Fruit fly (Drosophila melanogaster) whole organism, wandering third instar larva: ENCODE measurements around the gene Vps52.

ENCODE experiments used
- Abd-B ChIP-seq: fragments of >200 bp; optimal IDR thresholded peaks from 2 replicates; lab custom pipeline; 2017; ENCODE audit warnings: missing biosample characterization, missing genetic modification characterization
- CG32264 ChIP-seq: fragments of 200-800 bp; sonication (Bioruptor generic); optimal IDR thresholded peaks from 2 replicates; lab custom pipeline; 2016; ENCODE audit warnings: missing biosample characterization, missing genetic modification characterization
- CG9705 ChIP-seq: fragments of 200-800 bp; sonication (Bioruptor generic); optimal IDR thresholded peaks from 2 replicates; lab custom pipeline; 2018; ENCODE audit warnings: missing biosample characterization, mild to moderate bottlenecking, missing genetic modification characterization
- CrebA ChIP-seq: fragments of 200-800 bp; sonication (Bioruptor generic); optimal IDR thresholded peaks from 2 replicates; lab custom pipeline; 2016; ENCODE audit warnings: missing biosample characterization, mild to moderate bottlenecking, missing genetic modification characterization, borderline replicate concordance
- Dfd ChIP-seq: fragments of >200 bp; optimal IDR thresholded peaks from 2 replicates; lab custom pipeline; 2017; ENCODE audit warnings: missing biosample characterization, missing genetic modification characterization
- Dif ChIP-seq: fragments of 200-275, 200-300 bp; sonication (Bioruptor generic); optimal IDR thresholded peaks from 2 replicates; lab custom pipeline; 2018; ENCODE audit warnings: missing biosample characterization, missing genetic modification characterization; ENCODE audit not compliant: partially characterized antibody
- GATAd ChIP-seq: sonication (Bioruptor generic); optimal IDR thresholded peaks from 2 replicates; lab custom pipeline; 2016; ENCODE audit warnings: missing biosample characterization, missing genetic modification characterization
- HLH106 ChIP-seq: fragments of 200-800 bp; optimal IDR thresholded peaks from 3 replicates; lab custom pipeline; 2019; ENCODE audit warnings: missing biosample characterization, mild to moderate bottlenecking, missing genetic modification characterization, moderate library complexity
- Hnf4 ChIP-seq: fragments of 200-800 bp; sonication (Bioruptor generic); optimal IDR thresholded peaks from 2 replicates; lab custom pipeline; 2016; ENCODE audit warnings: missing biosample characterization, mild to moderate bottlenecking, missing genetic modification characterization
- Hr78 ChIP-seq: fragments of >200 bp; optimal IDR thresholded peaks from 2 replicates; lab custom pipeline; 2017; ENCODE audit warnings: missing biosample characterization, missing genetic modification characterization
- Hr83 ChIP-seq: fragments of 200-300 bp; sonication (Bioruptor generic); optimal IDR thresholded peaks from 2 replicates; lab custom pipeline; 2016; ENCODE audit warnings: missing biosample characterization, mild to moderate bottlenecking, missing genetic modification characterization, moderate library complexity; ENCODE audit not compliant: poor library complexity, severe bottlenecking
- Jra ChIP-seq: sonication (Bioruptor generic); optimal IDR thresholded peaks from 2 replicates; lab custom pipeline; 2016; ENCODE audit warnings: missing biosample characterization, missing genetic modification characterization
- Mio ChIP-seq: sonication (Bioruptor generic); optimal IDR thresholded peaks from 2 replicates; lab custom pipeline; 2016; ENCODE audit warnings: missing biosample characterization, missing genetic modification characterization
- Myc ChIP-seq: fragments of >200 bp; optimal IDR thresholded peaks from 2 replicates; lab custom pipeline; 2017
- N ChIP-seq: fragments of >200 bp; optimal IDR thresholded peaks from 2 replicates; lab custom pipeline; 2018; ENCODE audit warnings: missing biosample characterization, missing external identifiers, missing genetic modification characterization
- OdsH ChIP-seq: fragments of 200-800 bp; sonication (Bioruptor generic); optimal IDR thresholded peaks from 2 replicates; lab custom pipeline; 2016; ENCODE audit warnings: missing biosample characterization, mild to moderate bottlenecking, missing genetic modification characterization
- Rel ChIP-seq, 2 experiments: fragments of 200-800 bp; sonication (Bioruptor generic) in 1 of 2; optimal IDR thresholded peaks; 2 replicates in 1 of 2; 3 replicates in 1 of 2; lab custom pipeline; 2016 to 2019; ENCODE audit warnings: mild to moderate bottlenecking in 2 of 2, missing biosample characterization in 2 of 2, missing genetic modification characterization in 2 of 2, moderate library complexity in 1 of 2
- Sp1 ChIP-seq: fragments of 200-800 bp; sonication (Bioruptor generic); optimal IDR thresholded peaks from 3 replicates; lab custom pipeline; 2019; ENCODE audit warnings: missing biosample characterization, mild to moderate bottlenecking, missing genetic modification characterization, moderate library complexity
- Vsx2 ChIP-seq: fragments of 200-300, 225-300 bp; sonication (Bioruptor generic); optimal IDR thresholded peaks from 2 replicates; lab custom pipeline; 2018; ENCODE audit warnings: missing biosample characterization, missing genetic modification characterization; ENCODE audit not compliant: partially characterized antibody
- br ChIP-seq: fragments of 200-800 bp; sonication (Bioruptor generic); optimal IDR thresholded peaks from 2 replicates; lab custom pipeline; 2016; ENCODE audit warnings: missing biosample characterization, missing genetic modification characterization
- brk ChIP-seq: fragments of 200-800 bp; sonication (Bioruptor generic); optimal IDR thresholded peaks from 2 replicates; lab custom pipeline; 2016; ENCODE audit warnings: missing biosample characterization, mild to moderate bottlenecking, missing genetic modification characterization
- dl ChIP-seq, 2 experiments: fragments of 175-275, 200-275 bp in 1 of 2; fragments of 200-275 bp in 1 of 2; sonication (Bioruptor generic); optimal IDR thresholded peaks; lab custom pipeline; 2018; ENCODE audit warnings: mild to moderate bottlenecking in 2 of 2, missing biosample characterization in 2 of 2, missing genetic modification characterization in 2 of 2, moderate library complexity in 2 of 2; ENCODE audit not compliant: partially characterized antibody in 2 of 2, insufficient read depth in 1 of 2
- dmrt93B ChIP-seq: fragments of 200-800 bp; sonication (Bioruptor generic); optimal IDR thresholded peaks from 2 replicates; lab custom pipeline; 2018; ENCODE audit warnings: missing biosample characterization, mild to moderate bottlenecking, missing genetic modification characterization
- dsf ChIP-seq: sonication (Bioruptor generic); optimal IDR thresholded peaks from 2 replicates; lab custom pipeline; 2016; ENCODE audit warnings: missing biosample characterization, missing genetic modification characterization, borderline replicate concordance
- ey ChIP-seq: fragments of 200-800 bp; sonication (Bioruptor generic); optimal IDR thresholded peaks from 2 replicates; lab custom pipeline; 2016; ENCODE audit warnings: missing biosample characterization, missing genetic modification characterization
- foxo ChIP-seq, 2 experiments: fragments of 200-800 bp; sonication (Bioruptor generic); optimal IDR thresholded peaks; 2 replicates in 1 of 2; 3 replicates in 1 of 2; lab custom pipeline; 2016 to 2017; ENCODE audit warnings: missing biosample characterization in 2 of 2, missing genetic modification characterization in 2 of 2
- fru ChIP-seq: fragments of 200-800 bp; sonication (Bioruptor generic); optimal IDR thresholded peaks from 3 replicates; lab custom pipeline; 2016; ENCODE audit warnings: missing biosample characterization, mild to moderate bottlenecking, missing genetic modification characterization
- h ChIP-seq: fragments of 200-800 bp; sonication (Bioruptor generic); optimal IDR thresholded peaks from 3 replicates; lab custom pipeline; 2016; ENCODE audit warnings: missing biosample characterization, mild to moderate bottlenecking, missing genetic modification characterization
- jim ChIP-seq: fragments of 175-275, 200-325 bp; sonication (Bioruptor generic); optimal IDR thresholded peaks from 2 replicates; lab custom pipeline; 2016; ENCODE audit warnings: missing biosample characterization, mild to moderate bottlenecking, missing genetic modification characterization
- lola ChIP-seq: fragments of >200 bp; optimal IDR thresholded peaks from 2 replicates; lab custom pipeline; 2017; ENCODE audit warnings: missing biosample characterization, missing genetic modification characterization
- pan ChIP-seq: fragments of >200 bp; optimal IDR thresholded peaks from 2 replicates; lab custom pipeline; 2017
- psq ChIP-seq: fragments of 200-800 bp; sonication (Bioruptor generic); optimal IDR thresholded peaks from 3 replicates; lab custom pipeline; 2017; ENCODE audit warnings: missing biosample characterization, mild to moderate bottlenecking, missing genetic modification characterization, moderate library complexity
- rgr ChIP-seq: fragments of 200-800 bp; sonication (Bioruptor generic); optimal IDR thresholded peaks from 3 replicates; lab custom pipeline; 2016; ENCODE audit warnings: missing biosample characterization, mild to moderate bottlenecking, missing genetic modification characterization
- sage ChIP-seq: fragments of 200-800 bp; sonication (Bioruptor generic); optimal IDR thresholded peaks from 2 replicates; lab custom pipeline; 2016; ENCODE audit warnings: missing biosample characterization, mild to moderate bottlenecking, missing genetic modification characterization
- sv ChIP-seq: fragments of 200-800 bp; sonication (Bioruptor generic); optimal IDR thresholded peaks from 3 replicates; lab custom pipeline; 2016; ENCODE audit warnings: missing biosample characterization, missing genetic modification characterization
- tai ChIP-seq: sonication (Bioruptor generic); optimal IDR thresholded peaks from 2 replicates; lab custom pipeline; 2016; ENCODE audit warnings: missing biosample characterization, missing genetic modification characterization
- usp ChIP-seq: fragments of >200 bp; optimal IDR thresholded peaks from 2 replicates; lab custom pipeline; 2017; ENCODE audit warnings: missing biosample characterization, missing genetic modification characterization
- woc ChIP-seq: sonication (Bioruptor generic); optimal IDR thresholded peaks from 2 replicates; lab custom pipeline; 2016; ENCODE audit warnings: missing biosample characterization, mild to moderate bottlenecking, missing genetic modification characterization

Gene Vps52

dm6 chr2L:5523848-5524473, at the start of gene Vps52, which contains the start of gene Elp4:
Gene Vps52, minus strand, starts transcription at chr2L:5523898.
Gene Elp4, plus strand, starts transcription at chr2L:5524139.
- TF ChIP-seq sv (GFP tag; lab: Kevin White, UChicago) (peak; percentile 65), HLH106 (peak; percentile 82), woc (GFP tag; lab: Kevin White, UChicago) (no peak), sage (GFP tag; lab: Kevin White, UChicago) (no peak), N (GFP tag; lab: Kevin White, UChicago) (no peak), brk (GFP tag; lab: Kevin White, UChicago) (no peak), h (GFP tag; lab: Kevin White, UChicago) (no peak), jim (no peak), Mio (GFP tag; lab: Kevin White, UChicago) (no peak), fru (no peak), usp (GFP tag; lab: Kevin White, UChicago) (no peak), tai (no peak), pan (lab: Kevin White, UChicago) (no peak), psq (GFP tag; lab: Kevin White, UChicago) (peak; percentile 72), Rel (GFP tag; optimal IDR thresholded peaks at IDR 0.05; lab: Kevin White, UChicago) (no peak), Rel (tag; optimal IDR thresholded peaks at IDR 0.05; lab: Kevin White, UChicago) (peak; percentile 31), CG32264 (GFP tag; lab: Kevin White, UChicago) (no peak), dmrt93B (GFP tag; lab: Kevin White, UChicago) (no peak), br (GFP tag; lab: Kevin White, UChicago) (no peak), Vsx2 (GFP tag; lab: Kevin White, UChicago) (no peak), Dfd (GFP tag; lab: Kevin White, UChicago) (no peak), Dif (GFP tag; lab: Kevin White, UChicago) (no peak), Myc (peak; percentile 71), CrebA (GFP tag; lab: Kevin White, UChicago) (no peak), Hnf4 (GFP tag; lab: Kevin White, UChicago) (no peak), Jra (GFP tag; lab: Kevin White, UChicago) (no peak), Hr83 (GFP tag; lab: Kevin White, UChicago) (peak; percentile 1), lola (GFP tag; lab: Kevin White, UChicago) (no peak), Hr78 (GFP tag; lab: Kevin White, UChicago) (no peak), CG9705 (GFP tag; lab: Kevin White, UChicago) (peak; percentile 51), OdsH (GFP tag; lab: Kevin White, UChicago) (peak; percentile 70), Abd-B (no peak), Sp1 (GFP tag; lab: Kevin White, UChicago) (peak; percentile 79), rgr (GFP tag; lab: Kevin White, UChicago) (peak; percentile 84), dl (GFP tag; optimal IDR thresholded peaks at IDR 0.05; lab: Kevin White, UChicago; ENCODE audit: insufficient read depth in 1 of 2, partially characterized antibody in 2 of 2) (no peak), foxo (GFP tag; optimal IDR thresholded peaks at IDR 0.05; lab: Kevin White, UChicago) (peak in 1 of 2 experiments; percentile 82), dsf (GFP tag; lab: Kevin White, UChicago) (no peak), GATAd (no peak), ey (peak; percentile 61)

dm6 chr2L:5569503-5569902, 45.8 kb upstream of the Vps52 start:
- TF ChIP-seq dmrt93B (GFP tag; lab: Kevin White, UChicago) (peak; percentile 12), rgr (GFP tag; lab: Kevin White, UChicago) (peak; percentile 24), ey (peak; percentile 32), Dif (GFP tag; lab: Kevin White, UChicago) (no peak), woc (GFP tag; lab: Kevin White, UChicago) (no peak), Hr83 (GFP tag; lab: Kevin White, UChicago) (no peak), fru (peak; percentile 40), dsf (GFP tag; lab: Kevin White, UChicago) (no peak), CrebA (GFP tag; lab: Kevin White, UChicago) (no peak), Myc (no peak), Mio (GFP tag; lab: Kevin White, UChicago) (no peak), foxo (GFP tag; optimal IDR thresholded peaks at IDR 0.05; lab: Kevin White, UChicago) (peak in 1 of 2 experiments; percentile 34), Sp1 (GFP tag; lab: Kevin White, UChicago) (no peak), jim (no peak), Dfd (GFP tag; lab: Kevin White, UChicago) (peak; percentile 53), CG32264 (GFP tag; lab: Kevin White, UChicago) (no peak), h (GFP tag; lab: Kevin White, UChicago) (peak; percentile 35), Vsx2 (GFP tag; lab: Kevin White, UChicago) (no peak), HLH106 (peak; percentile 54), OdsH (GFP tag; lab: Kevin White, UChicago) (peak; percentile 23)
